Fruit fly (Drosophila melanogaster) whole organism, embryonic: ENCODE measurements around the gene unc79.
A peak's percentile ranks its signal among the peaks of the same experiment; 100 is the strongest.

ENCODE experiments used
- CG10147 ChIP-seq: fragments of 200-800 bp; sonication (Bioruptor generic); optimal IDR thresholded peaks from 2 replicates; lab custom pipeline; 2019; ENCODE audit warnings: missing biosample characterization, mild to moderate bottlenecking, missing genetic modification characterization, moderate library complexity
- CG10959 ChIP-seq: fragments of 200-800 bp; sonication (Bioruptor generic); IDR thresholded peaks from 2 replicates; pipeline ENCODE4 v1.3.6; 2022; ENCODE audit warnings: missing biosample characterization, missing genetic modification characterization
- CG11247 ChIP-seq: fragments of 200-800 bp; sonication (Bioruptor generic); IDR thresholded peaks from 2 replicates; pipeline ENCODE4 v1.3.6; 2022; ENCODE audit warnings: missing biosample characterization, missing genetic modification characterization
- CG12769 ChIP-seq: fragments of 200-800 bp; sonication (Bioruptor generic); optimal IDR thresholded peaks from 2 replicates; lab custom pipeline; 2019; ENCODE audit warnings: missing biosample characterization, mild to moderate bottlenecking, missing genetic modification characterization, moderate library complexity
- CG13296 ChIP-seq: fragments of 200-800 bp; sonication (Bioruptor generic); optimal IDR thresholded peaks from 3 replicates; lab custom pipeline; 2018; ENCODE audit warnings: missing biosample characterization, mild to moderate bottlenecking, missing genetic modification characterization
- CG16815 ChIP-seq: fragments of 200-800 bp; sonication (Bioruptor generic); optimal IDR thresholded peaks from 3 replicates; lab custom pipeline; 2017; ENCODE audit warnings: missing biosample characterization, mild to moderate bottlenecking, missing genetic modification characterization
- CG16863 ChIP-seq: fragments of 200-800 bp; sonication (Bioruptor generic); optimal IDR thresholded peaks from 3 replicates; lab custom pipeline; 2016; ENCODE audit warnings: missing biosample characterization, missing genetic modification characterization
- CG17361 ChIP-seq: fragments of 200-800 bp; sonication (Bioruptor generic); IDR thresholded peaks from 3 replicates; pipeline ENCODE4 v1.3.6; 2022; ENCODE audit warnings: missing biosample characterization, missing genetic modification characterization
- CG18764 ChIP-seq: fragments of 200-800 bp; sonication (Bioruptor generic); optimal IDR thresholded peaks from 3 replicates; lab custom pipeline; 2016; ENCODE audit warnings: missing biosample characterization, missing genetic modification characterization
- CG31365 ChIP-seq: fragments of 200-800 bp; sonication (Bioruptor generic); optimal IDR thresholded peaks from 2 replicates; lab custom pipeline; 2018; ENCODE audit warnings: missing biosample characterization, mild to moderate bottlenecking, missing genetic modification characterization
- CG42726 ChIP-seq: fragments of 200-800 bp; sonication (Bioruptor generic); IDR thresholded peaks from 2 replicates; pipeline ENCODE4 v1.3.6; 2022; ENCODE audit warnings: missing biosample characterization, missing genetic modification characterization; ENCODE audit not compliant: partially characterized antibody
- CG6689 ChIP-seq: fragments of 200-800 bp; sonication (Bioruptor generic); IDR thresholded peaks from 2 replicates; pipeline ENCODE4 v1.3.6; 2022; ENCODE audit warnings: missing biosample characterization, missing genetic modification characterization
- CG8359 ChIP-seq: fragments of 200-800 bp; sonication (Bioruptor generic); optimal IDR thresholded peaks from 2 replicates; lab custom pipeline; 2017; ENCODE audit warnings: missing biosample characterization, mild to moderate bottlenecking, missing genetic modification characterization, borderline replicate concordance
- CG9932 ChIP-seq: fragments of 200-800 bp; sonication (Bioruptor generic); IDR thresholded peaks from 2 replicates; pipeline ENCODE4 v1.3.6; 2022; ENCODE audit warnings: missing biosample characterization, missing genetic modification characterization
- Drgx ChIP-seq: fragments of 200-800 bp; sonication (Bioruptor generic); IDR thresholded peaks from 2 replicates; pipeline ENCODE4 v1.3.6; 2022; ENCODE audit warnings: missing biosample characterization, missing genetic modification characterization
- E2f1 ChIP-seq: fragments of 200-800 bp; sonication (Bioruptor generic); IDR thresholded peaks from 2 replicates; pipeline ENCODE4 v1.3.6; 2022; ENCODE audit warnings: missing biosample characterization, missing genetic modification characterization
- Elba2 ChIP-seq: fragments of 200-800 bp; sonication (Bioruptor generic); optimal IDR thresholded peaks from 3 replicates; lab custom pipeline; 2016; ENCODE audit warnings: missing biosample characterization, missing genetic modification characterization
- Ets97D ChIP-seq: fragments of 200-800 bp; sonication (Bioruptor generic); optimal IDR thresholded peaks from 3 replicates; lab custom pipeline; 2016; ENCODE audit warnings: missing biosample characterization, missing genetic modification characterization
- Gug ChIP-seq: fragments of 200-800 bp; sonication (Bioruptor generic); IDR thresholded peaks from 4 replicates; pipeline ENCODE4 v1.3.6; 2022; ENCODE audit warnings: missing biosample characterization, missing genetic modification characterization
- HmgZ ChIP-seq: fragments of 200-800 bp; sonication (Bioruptor generic); optimal IDR thresholded peaks from 2 replicates; lab custom pipeline; 2018; ENCODE audit warnings: missing biosample characterization, mild to moderate bottlenecking, missing genetic modification characterization
- Lhr ChIP-seq: fragments of 200-800 bp; sonication (Bioruptor generic); optimal IDR thresholded peaks from 3 replicates; lab custom pipeline; 2017; ENCODE audit warnings: mild to moderate bottlenecking, missing biosample characterization, missing genetic modification reagents, missing genetic modification characterization
- NFAT ChIP-seq: fragments of 200-800 bp; sonication (Bioruptor generic); IDR thresholded peaks from 2 replicates; pipeline ENCODE4 v1.3.6; 2022; ENCODE audit warnings: missing biosample characterization, missing genetic modification characterization
- Neu2 ChIP-seq: fragments of 200-800 bp; sonication (Bioruptor generic); optimal IDR thresholded peaks from 3 replicates; lab custom pipeline; 2016; ENCODE audit warnings: missing biosample characterization, missing genetic modification characterization, borderline replicate concordance
- Nf-YB ChIP-seq: fragments of 200-800 bp; sonication (Bioruptor generic); optimal IDR thresholded peaks from 3 replicates; lab custom pipeline; 2019; ENCODE audit warnings: missing biosample characterization, mild to moderate bottlenecking, missing genetic modification characterization, moderate library complexity
- Pdp1 ChIP-seq, 2 experiments: fragments of 200-800 bp; sonication (Bioruptor generic); optimal IDR thresholded peaks; 3 replicates each; lab custom pipeline; 2016; ENCODE audit warnings: missing biosample characterization in 2 of 2, missing genetic modification characterization in 2 of 2, mild to moderate bottlenecking in 1 of 2, moderate library complexity in 1 of 2
- Sry-β ChIP-seq: fragments of 200-800 bp; sonication (Bioruptor generic); optimal IDR thresholded peaks from 2 replicates; lab custom pipeline; 2018; ENCODE audit warnings: missing biosample characterization, mild to moderate bottlenecking, missing genetic modification characterization, moderate library complexity
- Vsx1 ChIP-seq: fragments of 200-800 bp; sonication (Bioruptor generic); optimal IDR thresholded peaks from 2 replicates; lab custom pipeline; 2017; ENCODE audit warnings: missing biosample characterization, mild to moderate bottlenecking, missing genetic modification characterization, missing genetic modification reagents
- aop ChIP-seq: fragments of 200-800 bp; sonication (Bioruptor generic); IDR thresholded peaks from 2 replicates; pipeline ENCODE4 v1.3.6; 2022; ENCODE audit warnings: missing biosample characterization, missing genetic modification characterization
- az2 ChIP-seq: fragments of 200-800 bp; sonication (Bioruptor generic); optimal IDR thresholded peaks from 3 replicates; lab custom pipeline; 2016; ENCODE audit warnings: missing biosample characterization, missing genetic modification characterization
- chinmo ChIP-seq: fragments of 200-800 bp; sonication (Bioruptor generic); IDR thresholded peaks from 4 replicates; pipeline ENCODE4 v1.3.6; 2022; ENCODE audit warnings: missing biosample characterization, missing genetic modification characterization; ENCODE audit not compliant: partially characterized antibody
- dimm ChIP-seq: fragments of 200-800 bp; sonication (Bioruptor generic); IDR thresholded peaks from 2 replicates; pipeline ENCODE4 v1.3.6; 2022; ENCODE audit warnings: missing biosample characterization, missing genetic modification characterization
- dm ChIP-seq: fragments of 200-800 bp; sonication (Bioruptor generic); optimal IDR thresholded peaks from 3 replicates; lab custom pipeline; 2016; ENCODE audit warnings: missing biosample characterization, missing genetic modification characterization
- dysf ChIP-seq: fragments of 200-800 bp; sonication (Bioruptor generic); IDR thresholded peaks from 3 replicates; pipeline ENCODE4 v1.3.6; 2022; ENCODE audit warnings: missing biosample characterization, missing genetic modification characterization
- fru ChIP-seq: fragments of >200 bp; optimal IDR thresholded peaks from 2 replicates; lab custom pipeline; 2017
- grn ChIP-seq: fragments of 200-800 bp; sonication (Bioruptor generic); optimal IDR thresholded peaks from 3 replicates; lab custom pipeline; 2017; ENCODE audit warnings: missing biosample characterization, missing genetic modification characterization
- hb ChIP-seq: fragments of 200-800 bp; sonication (Bioruptor generic); IDR thresholded peaks from 3 replicates; pipeline ENCODE4 v1.3.6; 2022; ENCODE audit warnings: missing biosample characterization, missing genetic modification characterization; ENCODE audit not compliant: partially characterized antibody
- insv ChIP-seq, 2 experiments: fragments of 200-800 bp; sonication (Bioruptor generic); optimal IDR thresholded peaks; 3 replicates each; lab custom pipeline; 2016 to 2018; ENCODE audit warnings: missing biosample characterization in 2 of 2, missing genetic modification characterization in 2 of 2
- jumu ChIP-seq: fragments of 200-800 bp; sonication (Bioruptor generic); optimal IDR thresholded peaks from 3 replicates; lab custom pipeline; 2016; ENCODE audit warnings: missing biosample characterization, missing genetic modification characterization
- ken ChIP-seq: fragments of 200-800 bp; sonication (Bioruptor generic); IDR thresholded peaks from 3 replicates; pipeline ENCODE4 v1.3.6; 2022; ENCODE audit warnings: missing biosample characterization, missing genetic modification characterization
- onecut ChIP-seq: fragments of 200-800 bp; sonication (Bioruptor generic); IDR thresholded peaks from 2 replicates; pipeline ENCODE4 v1.3.6; 2022; ENCODE audit warnings: missing biosample characterization, missing genetic modification characterization
- org-1 ChIP-seq: fragments of 200-800 bp; sonication (Bioruptor generic); optimal IDR thresholded peaks from 2 replicates; lab custom pipeline; 2017; ENCODE audit warnings: missing biosample characterization, missing genetic modification characterization
- pan ChIP-seq, 4 experiments: fragments of >200 bp in 3 of 4; fragments of 200-800 bp in 1 of 4; sonication (Bioruptor generic) in 1 of 4; optimal IDR thresholded peaks in 3 of 4; IDR thresholded peaks in 1 of 4; 2 replicates each; pipeline versions ENCODE4 v1.3.6 to Lab custom; 2017 to 2022; ENCODE audit warnings: missing biosample characterization in 2 of 4, missing genetic modification characterization in 2 of 4, mixed read lengths in 1 of 4
- peb ChIP-seq: fragments of 200-800 bp; sonication (Bioruptor generic); IDR thresholded peaks from 2 replicates; pipeline ENCODE4 v1.3.6; 2022; ENCODE audit warnings: missing biosample characterization, missing genetic modification characterization
- pum ChIP-seq: fragments of 200-800 bp; sonication (Bioruptor generic); optimal IDR thresholded peaks from 2 replicates; lab custom pipeline; 2016; ENCODE audit warnings: missing biosample characterization, missing genetic modification characterization
- pzg ChIP-seq: fragments of 200-800 bp; sonication (Bioruptor generic); optimal IDR thresholded peaks from 3 replicates; lab custom pipeline; 2018; ENCODE audit warnings: missing biosample characterization, mild to moderate bottlenecking, missing genetic modification characterization, moderate library complexity
- rib ChIP-seq: fragments of 200-800 bp; sonication (Bioruptor generic); IDR thresholded peaks from 2 replicates; pipeline ENCODE4 v1.3.6; 2022; ENCODE audit warnings: missing biosample characterization, missing genetic modification characterization
- row ChIP-seq: fragments of 200-800 bp; sonication (Bioruptor generic); IDR thresholded peaks from 3 replicates; pipeline ENCODE4 v1.3.6; 2022; ENCODE audit warnings: missing biosample characterization, missing genetic modification characterization
- tll ChIP-seq, 2 experiments: fragments of 200-800 bp in 1 of 2; fragments of >200 bp in 1 of 2; sonication (Bioruptor generic) in 1 of 2; optimal IDR thresholded peaks; 2 replicates each; lab custom pipeline; 2017 to 2019; ENCODE audit warnings: missing biosample characterization in 2 of 2, missing genetic modification characterization in 2 of 2, mild to moderate bottlenecking in 1 of 2, moderate library complexity in 1 of 2

Gene unc79

dm6 chr3R:19226137-19226873, 19.6 kb downstream of the unc79 start, which contains the start of gene vib:
TSS of gene vib (minus strand) at chr3R:19226651.
- peak; percentile 12; the same call in 1 of the 2 replicates for TF ChIP-seq peb (GFP tag; lab: Robert Waterston, UW)
- TF ChIP-seq jumu (GFP tag; lab: Kevin White, UChicago): peak; percentile 33
- TF ChIP-seq CG8359 (GFP tag; lab: Kevin White, UChicago): no peak
- TF ChIP-seq CG10147 (GFP tag; lab: Kevin White, UChicago): peak; percentile 35
- no peak for TF ChIP-seq CG13296
- no peak for TF ChIP-seq Neu2 (GFP tag; lab: Kevin White, UChicago)
- TF ChIP-seq E2f1 (GFP tag; lab: Robert Waterston, UW): peak; percentile 40; the same call in 1 of the 2 replicates
- TF ChIP-seq NFAT (GFP tag; lab: Robert Waterston, UW): peak; percentile 61; the same call in 1 of the 2 replicates
- TF ChIP-seq pan (optimal IDR thresholded peaks at IDR 0.05; lab: Kevin White, UChicago): no peak
- TF ChIP-seq pan (GFP tag; optimal IDR thresholded peaks at IDR 0.05 in 1 of 2, IDR thresholded peaks at IDR 0.05 in 1 of 2): peak in 1 of 2 experiments; percentile 35
- TF ChIP-seq CG10959 (GFP tag; lab: Robert Waterston, UW): no peak
- TF ChIP-seq grn (GFP tag; lab: Kevin White, UChicago): no peak
- TF ChIP-seq hb: peak; percentile 95
- TF ChIP-seq Nf-YB: peak; percentile 10
- 0 out of 3 replicates have a peak, but pooled peaks have one; percentile 27 for TF ChIP-seq ken (GFP tag; lab: Robert Waterston, UW)
- TF ChIP-seq CG31365 (tag; lab: Kevin White, UChicago): no peak
- no peak for TF ChIP-seq pum (GFP tag; lab: Kevin White, UChicago)
- peak; percentile 87 for TF ChIP-seq pzg (GFP tag; lab: Kevin White, UChicago)
- no peak for TF ChIP-seq CG12769
- TF ChIP-seq Ets97D (GFP tag; lab: Kevin White, UChicago): peak; percentile 58
- TF ChIP-seq chinmo (GFP tag; lab: Robert Waterston, UW): peak; percentile 91
- peak; percentile 84 for TF ChIP-seq row (GFP tag; lab: Robert Waterston, UW)
- no peak for TF ChIP-seq CG16815 (GFP tag; lab: Kevin White, UChicago)
- no peak for TF ChIP-seq fru
- peak; percentile 88 for TF ChIP-seq CG42726
- no peak for TF ChIP-seq Vsx1 (GFP tag; lab: Kevin White, UChicago)
- peak in 1 of 2 experiments; percentile 43 for TF ChIP-seq insv (GFP tag; optimal IDR thresholded peaks at IDR 0.05; lab: Kevin White, UChicago)
- TF ChIP-seq dysf (GFP tag; lab: Robert Waterston, UW): peak; percentile 32; the same call in 1 of the 3 replicates
- TF ChIP-seq tll (GFP tag; optimal IDR thresholded peaks at IDR 0.05; lab: Kevin White, UChicago): no peak
- TF ChIP-seq aop (GFP tag; lab: Robert Waterston, UW): no peak
- peak; percentile 49; the same call in 1 of the 2 replicates for TF ChIP-seq rib (GFP tag; lab: Robert Waterston, UW)
- peak; percentile 18 for TF ChIP-seq CG16863 (GFP tag; lab: Kevin White, UChicago)
- peak; percentile 69 for TF ChIP-seq HmgZ (tag; lab: Kevin White, UChicago)
- TF ChIP-seq CG9932 (GFP tag; lab: Robert Waterston, UW): peak; percentile 77
- peak; percentile 94 for TF ChIP-seq Elba2 (GFP tag; lab: Kevin White, UChicago)
- no peak for TF ChIP-seq dimm
- TF ChIP-seq Pdp1 (GFP tag; optimal IDR thresholded peaks at IDR 0.05; lab: Kevin White, UChicago): peak; percentile 5 to 26
- peak; percentile 25 for TF ChIP-seq dm (GFP tag; lab: Kevin White, UChicago)
- peak; percentile 68 for TF ChIP-seq CG6689 (GFP tag; lab: Robert Waterston, UW)
- peak; percentile 58 for TF ChIP-seq CG11247 (GFP tag; lab: Robert Waterston, UW)
- TF ChIP-seq onecut (GFP tag; lab: Robert Waterston, UW): peak; percentile 72
- peak; percentile 29 for TF ChIP-seq CG18764 (GFP tag; lab: Kevin White, UChicago)
- TF ChIP-seq Gug (GFP tag; lab: Robert Waterston, UW): peak; percentile 48; the same call in 1 of the 4 replicates
- no peak for TF ChIP-seq org-1 (GFP tag; lab: Kevin White, UChicago)
- TF ChIP-seq az2 (GFP tag; lab: Kevin White, UChicago): peak; percentile 49
- TF ChIP-seq Lhr (GFP tag; lab: Kevin White, UChicago): peak; percentile 32
- TF ChIP-seq CG17361 (GFP tag; lab: Robert Waterston, UW): peak; percentile 75; the same call in 2 of the 3 replicates
- TF ChIP-seq Drgx (GFP tag; lab: Robert Waterston, UW): peak; percentile 40; the same call in 1 of the 2 replicates
- TF ChIP-seq Sry-β: peak; percentile 77
